Fruit fly (Drosophila melanogaster) whole organism, embryonic: ENCODE results near the gene CG8326.

Experiments used
- CG11085 ChIP-seq: fragments of 200-800 bp; sonication (Bioruptor generic); IDR thresholded peaks from 2 replicates; pipeline ENCODE4 v1.3.6; 2022; ENCODE audit warnings: missing biosample characterization, missing genetic modification characterization
- CG12104 ChIP-seq: fragments of 200-800 bp; sonication (Bioruptor generic); optimal IDR thresholded peaks from 3 replicates; lab custom pipeline; 2016; ENCODE audit warnings: missing biosample characterization, missing genetic modification characterization
- CG12659 ChIP-seq: fragments of 200-800 bp; sonication (Bioruptor generic); optimal IDR thresholded peaks from 3 replicates; lab custom pipeline; 2017; ENCODE audit warnings: mild to moderate bottlenecking, missing biosample characterization, missing genetic modification reagents, missing genetic modification characterization
- CG14441 ChIP-seq: fragments of 200-800 bp; sonication (Bioruptor generic); IDR thresholded peaks from 2 replicates; pipeline ENCODE4 v1.3.6; 2022; ENCODE audit warnings: missing biosample characterization, missing genetic modification characterization
- CG1647 ChIP-seq: fragments of 200-800 bp; sonication (Bioruptor generic); optimal IDR thresholded peaks from 3 replicates; lab custom pipeline; 2016; ENCODE audit warnings: missing biosample characterization, missing genetic modification characterization
- CG16863 ChIP-seq: fragments of 200-800 bp; sonication (Bioruptor generic); optimal IDR thresholded peaks from 3 replicates; lab custom pipeline; 2016; ENCODE audit warnings: missing biosample characterization, missing genetic modification characterization
- CG17568 ChIP-seq: fragments of 200-800 bp; sonication (Bioruptor generic); optimal IDR thresholded peaks from 2 replicates; lab custom pipeline; 2018; ENCODE audit warnings: missing biosample characterization, mild to moderate bottlenecking, missing genetic modification characterization, moderate library complexity
- CG17829 ChIP-seq: fragments of 200-800 bp; optimal IDR thresholded peaks from 2 replicates; lab custom pipeline; 2019; ENCODE audit warnings: missing biosample characterization, mild to moderate bottlenecking, missing genetic modification characterization, moderate library complexity
- CG2120 ChIP-seq: fragments of 200-800 bp; sonication (Bioruptor generic); optimal IDR thresholded peaks from 3 replicates; lab custom pipeline; 2016; ENCODE audit warnings: missing biosample characterization, missing genetic modification characterization
- CG2889 ChIP-seq: fragments of 200-800 bp; sonication (Bioruptor generic); IDR thresholded peaks from 3 replicates; pipeline ENCODE4 v1.3.6; 2022; ENCODE audit warnings: missing biosample characterization, missing genetic modification characterization
- CG30020 ChIP-seq: fragments of 200-800 bp; optimal IDR thresholded peaks from 2 replicates; lab custom pipeline; 2019; ENCODE audit warnings: missing biosample characterization, mild to moderate bottlenecking, missing genetic modification characterization, moderate library complexity
- CG31388 ChIP-seq: fragments of 200-800 bp; sonication (Bioruptor generic); optimal IDR thresholded peaks from 2 replicates; lab custom pipeline; 2016; ENCODE audit warnings: missing biosample characterization, missing genetic modification characterization
- CG33557 ChIP-seq: fragments of 200-800 bp; sonication (Bioruptor generic); optimal IDR thresholded peaks from 2 replicates; lab custom pipeline; 2019; ENCODE audit warnings: missing biosample characterization, mild to moderate bottlenecking, missing genetic modification characterization, moderate library complexity
- CG43689 ChIP-seq: fragments of 200-800 bp; sonication (Bioruptor generic); IDR thresholded peaks from 2 replicates; pipeline ENCODE4 v1.3.6; 2022; ENCODE audit warnings: missing biosample characterization, missing genetic modification characterization
- CG4404 ChIP-seq: fragments of 200-800 bp; sonication (Bioruptor generic); IDR thresholded peaks from 2 replicates; pipeline ENCODE4 v1.3.6; 2022; ENCODE audit warnings: missing biosample characterization, missing genetic modification characterization
- CG4730 ChIP-seq: fragments of 200-800 bp; sonication (Bioruptor generic); IDR thresholded peaks from 2 replicates; pipeline ENCODE4 v1.3.6; 2022; ENCODE audit warnings: missing biosample characterization, missing genetic modification characterization
- CG6254 ChIP-seq: fragments of 200-800 bp; sonication (Bioruptor generic); optimal IDR thresholded peaks from 3 replicates; lab custom pipeline; 2017; ENCODE audit warnings: mild to moderate bottlenecking, missing biosample characterization, missing genetic modification reagents, missing genetic modification characterization
- CG9797 ChIP-seq: fragments of 200-800 bp; sonication (Bioruptor generic); optimal IDR thresholded peaks from 3 replicates; lab custom pipeline; 2018; ENCODE audit warnings: missing biosample characterization, mild to moderate bottlenecking, missing genetic modification characterization
- Dek ChIP-seq: fragments of 200-800 bp; sonication (Bioruptor generic); optimal IDR thresholded peaks from 3 replicates; lab custom pipeline; 2019; ENCODE audit warnings: missing biosample characterization, mild to moderate bottlenecking, missing genetic modification characterization, moderate library complexity
- E2f1 ChIP-seq: fragments of 200-800 bp; sonication (Bioruptor generic); IDR thresholded peaks from 2 replicates; pipeline ENCODE4 v1.3.6; 2022; ENCODE audit warnings: missing biosample characterization, missing genetic modification characterization
- Ets97D ChIP-seq: fragments of 200-800 bp; sonication (Bioruptor generic); optimal IDR thresholded peaks from 3 replicates; lab custom pipeline; 2016; ENCODE audit warnings: missing biosample characterization, missing genetic modification characterization
- Fer2 ChIP-seq: fragments of 200-800 bp; sonication (Bioruptor generic); optimal IDR thresholded peaks from 2 replicates; lab custom pipeline; 2018; ENCODE audit warnings: missing biosample characterization, mild to moderate bottlenecking, missing genetic modification characterization, moderate library complexity
- MBD-R2 ChIP-seq: fragments of 200-800 bp; sonication (Bioruptor generic); IDR thresholded peaks from 2 replicates; pipeline ENCODE4 v1.3.6; 2022; ENCODE audit warnings: missing biosample characterization, missing genetic modification characterization
- MESR4 ChIP-seq: fragments of 200-800 bp; sonication (Bioruptor generic); optimal IDR thresholded peaks from 2 replicates; lab custom pipeline; 2018; ENCODE audit warnings: missing biosample characterization, mild to moderate bottlenecking, missing genetic modification characterization, moderate library complexity
- Six4 ChIP-seq: fragments of 200-800 bp; sonication (Bioruptor generic); optimal IDR thresholded peaks from 2 replicates; lab custom pipeline; 2016; ENCODE audit warnings: missing biosample characterization, missing genetic modification characterization
- Ssrp ChIP-seq: fragments of 200-800 bp; sonication (Bioruptor generic); optimal IDR thresholded peaks from 2 replicates; lab custom pipeline; 2018; ENCODE audit warnings: missing biosample characterization, mild to moderate bottlenecking, missing genetic modification characterization, moderate library complexity
- Trl ChIP-seq, 3 experiments: fragments of >200 bp in 2 of 3; fragments of 200-800 bp in 1 of 3; sonication (Bioruptor generic) in 1 of 3; optimal IDR thresholded peaks; 2 replicates in 1 of 3; 3 replicates in 2 of 3; lab custom pipeline; 2016 to 2017; ENCODE audit warnings: missing biosample characterization in 1 of 3, missing genetic modification characterization in 1 of 3
- ac ChIP-seq: fragments of 200-800 bp; sonication (Bioruptor generic); optimal IDR thresholded peaks from 3 replicates; lab custom pipeline; 2017; ENCODE audit warnings: missing biosample characterization, mild to moderate bottlenecking, missing genetic modification characterization
- ase ChIP-seq: fragments of 200-800 bp; sonication (Bioruptor generic); IDR thresholded peaks from 3 replicates; pipeline ENCODE4 v1.3.6; 2022; ENCODE audit warnings: missing biosample characterization, missing genetic modification characterization
- az2 ChIP-seq: fragments of 200-800 bp; sonication (Bioruptor generic); optimal IDR thresholded peaks from 3 replicates; lab custom pipeline; 2016; ENCODE audit warnings: missing biosample characterization, missing genetic modification characterization
- cg ChIP-seq: fragments of 200-800 bp; sonication (Bioruptor generic); optimal IDR thresholded peaks from 3 replicates; lab custom pipeline; 2019; ENCODE audit warnings: missing biosample characterization, mild to moderate bottlenecking, missing genetic modification characterization, moderate library complexity
- crol ChIP-seq: fragments of 200-800 bp; sonication (Bioruptor generic); IDR thresholded peaks from 2 replicates; pipeline ENCODE4 v1.3.6; 2022; ENCODE audit warnings: missing biosample characterization, missing genetic modification characterization
- dan ChIP-seq: fragments of 200-800 bp; sonication (Bioruptor generic); IDR thresholded peaks from 2 replicates; pipeline ENCODE4 v1.3.6; 2022; ENCODE audit warnings: missing biosample characterization, missing genetic modification characterization
- danr ChIP-seq: fragments of 200-800 bp; sonication (Bioruptor generic); IDR thresholded peaks from 2 replicates; pipeline ENCODE4 v1.3.6; 2022; ENCODE audit warnings: missing biosample characterization, missing genetic modification characterization
- gfzf ChIP-seq: fragments of 200-800 bp; sonication (Bioruptor generic); optimal IDR thresholded peaks from 2 replicates; lab custom pipeline; 2016; ENCODE audit warnings: missing biosample characterization, mild to moderate bottlenecking, missing genetic modification characterization, moderate library complexity
- grn ChIP-seq: fragments of 200-800 bp; sonication (Bioruptor generic); optimal IDR thresholded peaks from 3 replicates; lab custom pipeline; 2017; ENCODE audit warnings: missing biosample characterization, missing genetic modification characterization
- her ChIP-seq: fragments of 200-800 bp; sonication (Bioruptor generic); optimal IDR thresholded peaks from 2 replicates; lab custom pipeline; 2016; ENCODE audit warnings: missing biosample characterization, missing genetic modification characterization
- lilli ChIP-seq: fragments of 200-800 bp; sonication (Bioruptor generic); optimal IDR thresholded peaks from 3 replicates; lab custom pipeline; 2016; ENCODE audit warnings: missing biosample characterization, missing genetic modification characterization
- lola ChIP-seq, 3 experiments: fragments of >200 bp in 2 of 3; fragments of 200-800 bp in 1 of 3; sonication (Bioruptor generic) in 1 of 3; optimal IDR thresholded peaks; 2 replicates each; lab custom pipeline; 2017 to 2019; ENCODE audit warnings: missing biosample characterization in 3 of 3, missing genetic modification characterization in 3 of 3, mild to moderate bottlenecking in 1 of 3, moderate library complexity in 1 of 3
- mld ChIP-seq: fragments of 200-800 bp; sonication (Bioruptor generic); IDR thresholded peaks from 3 replicates; pipeline ENCODE4 v1.3.6; 2022; ENCODE audit warnings: missing biosample characterization, missing genetic modification characterization; ENCODE audit not compliant: partially characterized antibody
- otp ChIP-seq: fragments of 200-800 bp; sonication (Bioruptor generic); IDR thresholded peaks from 3 replicates; pipeline ENCODE4, ENCODE4 v1.3.6; 2022; ENCODE audit warnings: missing biosample characterization, missing genetic modification characterization
- pita ChIP-seq: fragments of 200-800 bp; sonication (Bioruptor generic); optimal IDR thresholded peaks from 2 replicates; lab custom pipeline; 2017; ENCODE audit warnings: missing biosample characterization, mild to moderate bottlenecking, missing genetic modification characterization
- sens ChIP-seq: fragments of 200-800 bp; sonication (Bioruptor generic); peaks from one replicate; lab custom pipeline; 2016; ENCODE audit warnings: missing biosample characterization, missing genetic modification characterization
- sim ChIP-seq: fragments of 200-800 bp; sonication (Bioruptor generic); IDR thresholded peaks from 2 replicates; pipeline ENCODE4 v1.3.6; 2022; ENCODE audit warnings: missing biosample characterization, missing genetic modification characterization
- sisA ChIP-seq: fragments of 200-800 bp; sonication (Bioruptor generic); IDR thresholded peaks from 2 replicates; pipeline ENCODE4 v1.3.6; 2022; ENCODE audit warnings: missing biosample characterization, missing genetic modification characterization
- slou ChIP-seq: fragments of 200-800 bp; sonication (Bioruptor generic); optimal IDR thresholded peaks from 3 replicates; lab custom pipeline; 2016; ENCODE audit warnings: missing biosample characterization, missing genetic modification characterization
- slp2 ChIP-seq: fragments of 200-800 bp; sonication (Bioruptor generic); optimal IDR thresholded peaks from 2 replicates; lab custom pipeline; 2016; ENCODE audit warnings: missing biosample characterization, missing genetic modification characterization
- sna ChIP-seq: fragments of 200-800 bp; sonication (Bioruptor generic); IDR thresholded peaks from 2 replicates; pipeline ENCODE4 v1.3.6; 2022; ENCODE audit warnings: missing biosample characterization, missing genetic modification characterization; ENCODE audit not compliant: partially characterized antibody
- tin ChIP-seq: fragments of 200-800 bp; sonication (Bioruptor generic); optimal IDR thresholded peaks from 3 replicates; lab custom pipeline; 2016; ENCODE audit warnings: missing biosample characterization, missing genetic modification characterization
- tio ChIP-seq: fragments of 200-800 bp; sonication (Bioruptor generic); optimal IDR thresholded peaks from 2 replicates; lab custom pipeline; 2017; ENCODE audit warnings: missing biosample characterization, missing genetic modification characterization, inconsistent platforms

The CG8326 gene

DNA sequence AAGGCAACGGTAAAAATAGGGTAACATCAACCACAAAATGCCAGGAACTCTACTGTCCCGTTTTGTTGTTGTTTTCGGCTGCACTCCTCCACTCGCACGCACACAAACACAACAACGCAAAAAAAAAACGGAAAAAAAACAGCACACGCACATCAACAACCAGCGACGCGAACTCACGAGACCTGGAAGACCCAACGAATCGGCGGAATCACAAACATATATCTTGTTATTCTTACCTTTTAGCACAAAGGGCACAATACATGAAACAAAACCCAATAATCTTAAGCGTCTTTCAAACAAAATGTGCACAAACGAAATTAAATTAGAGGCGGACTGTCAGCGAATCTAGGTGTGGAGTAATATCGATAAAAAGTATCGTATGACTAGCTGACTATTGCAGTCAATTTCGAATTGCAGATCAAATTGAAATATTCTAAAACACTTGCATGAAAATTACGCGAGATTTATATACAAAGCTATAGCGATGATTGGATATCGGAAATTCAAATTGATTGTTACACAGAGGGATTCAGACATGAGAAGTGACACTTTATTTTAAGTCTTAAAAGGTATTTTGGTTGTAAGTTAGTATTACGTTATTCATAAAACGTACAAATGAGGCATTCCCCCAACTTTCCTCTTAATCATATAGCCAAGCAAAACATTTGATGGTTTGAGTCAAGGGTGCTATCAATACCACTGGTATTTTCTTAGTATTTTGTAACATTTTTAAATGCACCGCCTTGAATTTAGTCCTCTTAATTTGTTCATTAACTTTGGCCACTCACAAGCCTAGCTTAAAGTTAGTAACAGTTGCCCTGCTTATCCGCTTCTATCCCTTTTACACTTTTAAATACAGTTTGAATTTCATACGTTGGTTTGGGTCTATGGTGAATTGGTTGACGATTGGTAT lies 50.2 kb downstream of the CG8326 start, which contains the start of gene Ankle2 (continued):
- TF ChIP-seq Trl (optimal IDR thresholded peaks at IDR 0.05; lab: Kevin White, UChicago) (no peak), Trl (GFP tag; optimal IDR thresholded peaks at IDR 0.05; lab: Kevin White, UChicago) (no peak), ase (no peak), Fer2 (no peak), CG1647 (GFP tag; lab: Kevin White, UChicago) (no peak), CG31388 (no peak), crol (no peak), Dek (tag; lab: Kevin White, UChicago) (no peak), CG9797 (GFP tag; lab: Kevin White, UChicago) (peak; percentile 54), grn (GFP tag; lab: Kevin White, UChicago) (no peak), her (GFP tag; lab: Kevin White, UChicago) (no peak), CG6254 (GFP tag; lab: Kevin White, UChicago) (no peak), CG2120 (no peak), otp (GFP tag; lab: Robert Waterston, UW) (no peak), tio (GFP tag; lab: Kevin White, UChicago) (no peak), E2f1 (GFP tag; lab: Robert Waterston, UW) (no peak), dan (no peak), cg (GFP tag; lab: Kevin White, UChicago) (peak; percentile 62), gfzf (peak; percentile 90), pita (GFP tag; lab: Kevin White, UChicago) (peak; percentile 56), sisA (GFP tag; lab: Robert Waterston, UW) (no peak), CG4730 (GFP tag; lab: Robert Waterston, UW) (no peak), CG33557 (no peak), lola (GFP tag; optimal IDR thresholded peaks at IDR 0.05; lab: Kevin White, UChicago) (no peak), ac (no peak), Ssrp (tag; lab: Kevin White, UChicago) (no peak), CG11085 (no peak), CG16863 (GFP tag; lab: Kevin White, UChicago) (no peak), CG4404 (no peak), CG43689 (GFP tag; lab: Robert Waterston, UW) (no peak), sim (GFP tag; lab: Robert Waterston, UW) (no peak), CG17829 (tag; lab: Kevin White, UChicago) (no peak), MESR4 (GFP tag; lab: Kevin White, UChicago) (peak; percentile 61), Six4 (GFP tag; lab: Kevin White, UChicago) (no peak), lilli (no peak), CG12659 (GFP tag; lab: Kevin White, UChicago) (no peak), CG2889 (no peak), CG17568 (no peak), mld (GFP tag; lab: Robert Waterston, UW) (no peak), slp2 (GFP tag; lab: Kevin White, UChicago) (no peak), Ets97D (GFP tag; lab: Kevin White, UChicago) (peak; percentile 39), danr (no peak), sens (GFP tag; lab: Kevin White, UChicago) (peak; percentile 66), az2 (GFP tag; lab: Kevin White, UChicago) (no peak), tin (GFP tag; lab: Kevin White, UChicago) (no peak), sna (GFP tag; lab: Robert Waterston, UW) (0 out of 2 replicates have a peak, but pooled peaks have one; percentile 24), CG12104 (GFP tag; lab: Kevin White, UChicago) (no peak), MBD-R2 (GFP tag; lab: Robert Waterston, UW) (no peak), CG30020 (no peak), slou (GFP tag; lab: Kevin White, UChicago) (no peak), CG14441 (no peak)
